Worm (Caenorhabditis elegans) whole organism, young adult: Measurements from ENCODE around the gene C16A11.5.
A peak's percentile ranks its signal among the peaks of the same experiment; 100 is the strongest.

Experiments used
- F22D6.2 ChIP-seq: sonication (generic microtip); optimal IDR thresholded peaks from 2 replicates; lab custom pipeline; 2016; ENCODE audit warnings: mild to moderate bottlenecking, missing genetic modification characterization, missing compliant biosample characterization
- F37B4.10 ChIP-seq: fragments of 200-800 bp; sonication (Bioruptor generic); IDR thresholded peaks from 2 replicates; pipeline ENCODE4 v1.3.6; 2022; ENCODE audit warnings: missing genetic modification characterization, missing compliant biosample characterization
- F57A8.1 ChIP-seq: fragments of 200-800 bp; sonication (Bioruptor generic); optimal IDR thresholded peaks from 2 replicates; lab custom pipeline; 2018; ENCODE audit warnings: mild to moderate bottlenecking, missing genetic modification characterization, moderate library complexity, missing compliant biosample characterization
- Y56A3A.18 ChIP-seq: fragments of 200-800 bp; sonication (Bioruptor generic); IDR thresholded peaks from 2 replicates; pipeline ENCODE4 v1.3.6; 2022; ENCODE audit warnings: missing genetic modification reagents, missing genetic modification characterization, missing compliant biosample characterization
- ceh-27 ChIP-seq: fragments of 200-800 bp; sonication (Bioruptor generic); optimal IDR thresholded peaks from 2 replicates; lab custom pipeline; 2018; ENCODE audit warnings: mild to moderate bottlenecking, missing genetic modification characterization, moderate library complexity, missing compliant biosample characterization
- dpl-1 ChIP-seq: fragments of 150-350 bp; optimal IDR thresholded peaks from 2 replicates; lab custom pipeline; 2014; ENCODE audit warnings: missing biosample characterization, missing genetic modification reagents, missing genetic modification characterization
- ets-4 ChIP-seq: fragments of 200-800 bp; sonication (Bioruptor generic); optimal IDR thresholded peaks from 2 replicates; lab custom pipeline; 2018; ENCODE audit warnings: mild to moderate bottlenecking, missing genetic modification characterization, missing compliant biosample characterization
- hsf-1 ChIP-seq: fragments of 200-800 bp; sonication (Bioruptor generic); IDR thresholded peaks from 2 replicates; pipeline ENCODE4 v1.3.6; 2022; ENCODE audit warnings: missing genetic modification reagents, missing genetic modification characterization, missing compliant biosample characterization
- mcd-1 ChIP-seq: fragments of 200-800 bp; sonication (Bioruptor generic); IDR thresholded peaks from 2 replicates; pipeline ENCODE4 v1.3.6; 2022; ENCODE audit warnings: missing genetic modification reagents, missing genetic modification characterization, missing compliant biosample characterization
- pha-4 ChIP-seq: fragments of 150-350 bp; sonication (generic microtip); optimal IDR thresholded peaks from 2 replicates; lab custom pipeline; 2014; ENCODE audit warnings: missing biosample characterization, missing genetic modification reagents, missing genetic modification characterization
- snpc-1.1 ChIP-seq: sonication (generic microtip); optimal IDR thresholded peaks from 2 replicates; lab custom pipeline; 2017; ENCODE audit warnings: missing genetic modification characterization, mild to moderate bottlenecking, missing compliant biosample characterization, antibody characterized with exemption, moderate library complexity, missing genotype, missing genetic modification reagents; ENCODE audit not compliant: insufficient read depth
- unc-62 ChIP-seq: fragments of 150-350 bp; optimal IDR thresholded peaks from 2 replicates; lab custom pipeline; 2014; ENCODE audit warnings: missing biosample characterization, missing genetic modification reagents, missing genetic modification characterization
- ztf-25 ChIP-seq: fragments of 200-800 bp; sonication (Bioruptor generic); IDR thresholded peaks from 2 replicates; pipeline ENCODE4 v1.3.6; 2022; ENCODE audit warnings: missing genetic modification reagents, missing genetic modification characterization, missing compliant biosample characterization
- ztf-26 ChIP-seq: sonication (generic microtip); optimal IDR thresholded peaks from 2 replicates; lab custom pipeline; 2017; ENCODE audit warnings: missing genetic modification characterization, missing compliant biosample characterization

ce11 chrII:4229106-4229708, 6.1 kb downstream of the C16A11.5 start, which contains the start of gene C16A11.3:
- no peak for TF ChIP-seq unc-62 (GFP tag; lab: Kevin White, UChicago)
- no peak for TF ChIP-seq ztf-25 (GFP tag; lab: Robert Waterston, UW)
- TF ChIP-seq dpl-1 (GFP tag; lab: Kevin White, UChicago), result no peak
- no peak for TF ChIP-seq F22D6.2
- no peak for TF ChIP-seq ztf-26 (tag; lab: Kevin White, UChicago)
- peak; percentile 49 for TF ChIP-seq snpc-1.1 (tag; lab: Kevin White, UChicago)
- TF ChIP-seq ets-4, result no peak
- no peak for TF ChIP-seq F37B4.10 (GFP tag; lab: Robert Waterston, UW)
- TF ChIP-seq pha-4 (tag; lab: Kevin White, UChicago), result no peak
- peak; percentile 76; the same call in 1 of the 2 replicates for TF ChIP-seq Y56A3A.18 (GFP tag; lab: Robert Waterston, UW)
- no peak for TF ChIP-seq ceh-27 (GFP tag; lab: Kevin White, UChicago)
- no peak for TF ChIP-seq F57A8.1 (GFP tag; lab: Kevin White, UChicago)
- no peak for TF ChIP-seq mcd-1 (GFP tag; lab: Robert Waterston, UW)
- no peak; the same call in 1 of the 2 replicates for TF ChIP-seq hsf-1 (GFP tag; lab: Robert Waterston, UW)
